Worm (Caenorhabditis elegans) whole organism, early embryonic: ENCODE measurements around the gene mrps-9.

ENCODE experiments used
- aly-1 ChIP-seq: sonication (generic microtip); optimal IDR thresholded peaks from 2 replicates; lab custom pipeline; 2016; ENCODE audit warnings: missing genetic modification characterization, missing compliant biosample characterization
- ama-1 ChIP-seq: fragments of 150-350 bp; optimal IDR thresholded peaks from 2 replicates; lab custom pipeline; 2014
- ceh-13 ChIP-seq: fragments of 200-800 bp; sonication (Bioruptor generic); optimal IDR thresholded peaks from 2 replicates; lab custom pipeline; 2018; ENCODE audit warnings: mild to moderate bottlenecking, missing genetic modification characterization, missing compliant biosample characterization
- ets-7 ChIP-seq: sonication (generic microtip); optimal IDR thresholded peaks from 2 replicates; lab custom pipeline; 2016; ENCODE audit warnings: missing genotype, missing genetic modification characterization, missing compliant biosample characterization
- flt-1 ChIP-seq: fragments of 200-800 bp; sonication (Bioruptor generic); IDR thresholded peaks from 2 replicates; pipeline ENCODE4 v1.3.6; 2022; ENCODE audit warnings: missing genetic modification characterization, missing compliant biosample characterization
- hmbx-1 ChIP-seq: sonication (generic microtip); optimal IDR thresholded peaks from 2 replicates; lab custom pipeline; 2016; ENCODE audit warnings: mild to moderate bottlenecking, missing genetic modification characterization, missing compliant biosample characterization
- hmg-4 ChIP-seq: fragments of 200-800 bp; sonication (Bioruptor generic); optimal IDR thresholded peaks from 2 replicates; lab custom pipeline; 2018; ENCODE audit warnings: mild to moderate bottlenecking, missing genetic modification characterization, missing compliant biosample characterization
- scrt-1 ChIP-seq: fragments of 200-800 bp; sonication (Bioruptor generic); IDR thresholded peaks from 2 replicates; pipeline ENCODE4 v1.3.6; 2022; ENCODE audit warnings: missing genetic modification characterization, missing compliant biosample characterization
- sea-1 ChIP-seq: fragments of 200-800 bp; sonication (Bioruptor generic); conservative IDR thresholded peaks from 2 replicates; pipeline ENCODE4 v1.3.6; 2022; ENCODE audit warnings: missing genetic modification characterization, missing compliant biosample characterization
- tbx-11 ChIP-seq: fragments of 200-800 bp; sonication (Bioruptor generic); IDR thresholded peaks from 2 replicates; pipeline ENCODE4 v1.3.6; 2022; ENCODE audit warnings: missing genetic modification characterization, missing compliant biosample characterization
- tbx-37 ChIP-seq: fragments of 200-800 bp; sonication (Bioruptor generic); conservative IDR thresholded peaks from 2 replicates; pipeline ENCODE4 v1.3.6; 2022; ENCODE audit warnings: missing genetic modification reagents, missing genetic modification characterization, missing compliant biosample characterization

The mrps-9 gene

ce11 chrIII:8310239-8311057 lies 44.6 kb downstream of the mrps-9 start, which contains the start of gene F10E9.3:
F10E9.3 (plus strand) TSS chrIII:8311007.
- TF ChIP-seq tbx-37 (GFP tag; lab: Robert Waterston, UW): no peak
- no peak for TF ChIP-seq sea-1 (GFP tag; lab: Robert Waterston, UW)
- TF ChIP-seq hmbx-1 (tag; lab: Kevin White, UChicago): no peak
- TF ChIP-seq flt-1 (GFP tag; lab: Robert Waterston, UW): no peak
- no peak for TF ChIP-seq aly-1
- TF ChIP-seq tbx-11: no peak

ce11 chrIII:8312393-8312792 lies 46.5 kb downstream of the mrps-9 start, which contains the start of gene F10E9.2:
F10E9.2 (plus strand) TSS chrIII:8312693.
- TF ChIP-seq ama-1 (lab: Kevin White, UChicago) (no peak), ceh-13 (GFP tag; lab: Kevin White, UChicago) (no peak), hmbx-1 (tag; lab: Kevin White, UChicago) (no peak), hmg-4 (no peak), ets-7 (no peak), scrt-1 (GFP tag; lab: Robert Waterston, UW) (no peak), tbx-11 (no peak), aly-1 (no peak)
